Worm (Caenorhabditis elegans) whole organism, late embryonic: ENCODE results near the gene fem-1.

ENCODE experiments used
- C38D4.7 ChIP-seq: fragments of 200-800 bp; sonication (Bioruptor generic); optimal IDR thresholded peaks from 2 replicates; lab custom pipeline; 2018; ENCODE audit warnings: mild to moderate bottlenecking, missing genetic modification characterization, moderate library complexity, missing compliant biosample characterization
- F13H6.1 ChIP-seq: sonication (generic microtip); optimal IDR thresholded peaks from 2 replicates; lab custom pipeline; 2016; ENCODE audit warnings: missing genetic modification characterization, missing compliant biosample characterization
- K02D7.2 ChIP-seq: sonication (generic microtip); optimal IDR thresholded peaks from 2 replicates; lab custom pipeline; 2017; ENCODE audit warnings: mild to moderate bottlenecking, missing genetic modification characterization, missing compliant biosample characterization
- ahr-1 ChIP-seq: sonication (generic microtip); optimal IDR thresholded peaks from 2 replicates; lab custom pipeline; 2016; ENCODE audit warnings: missing genetic modification characterization, missing compliant biosample characterization
- ceh-2 ChIP-seq: sonication (generic microtip); optimal IDR thresholded peaks from 2 replicates; lab custom pipeline; 2016; ENCODE audit warnings: missing genotype, missing genetic modification characterization, missing compliant biosample characterization
- ceh-22 ChIP-seq: sonication (generic microtip); optimal IDR thresholded peaks from 2 replicates; lab custom pipeline; 2017; ENCODE audit warnings: missing biosample characterization, missing genetic modification characterization
- ceh-31 ChIP-seq: sonication (generic microtip); optimal IDR thresholded peaks from 2 replicates; lab custom pipeline; 2016; ENCODE audit warnings: missing genetic modification characterization, missing compliant biosample characterization
- ceh-34 ChIP-seq: sonication (generic microtip); optimal IDR thresholded peaks from 2 replicates; lab custom pipeline; 2016; ENCODE audit warnings: mild to moderate bottlenecking, missing genetic modification characterization, missing compliant biosample characterization
- ceh-45 ChIP-seq: fragments of 200-800 bp; sonication (Bioruptor generic); IDR thresholded peaks from 2 replicates; pipeline ENCODE4 v1.3.6; 2022; ENCODE audit warnings: missing genetic modification reagents, missing genetic modification characterization, missing compliant biosample characterization
- ceh-48 ChIP-seq: sonication (generic microtip); optimal IDR thresholded peaks from 2 replicates; lab custom pipeline; 2016; ENCODE audit warnings: missing genetic modification characterization, inconsistent platforms, missing compliant biosample characterization
- ceh-6 ChIP-seq: fragments of 200-800 bp; sonication (Bioruptor generic); optimal IDR thresholded peaks from 2 replicates; lab custom pipeline; 2018; ENCODE audit warnings: mild to moderate bottlenecking, missing genetic modification characterization, missing compliant biosample characterization
- che-1 ChIP-seq: sonication (generic microtip); optimal IDR thresholded peaks from 2 replicates; lab custom pipeline; 2016; ENCODE audit warnings: mild to moderate bottlenecking, missing genetic modification characterization, missing compliant biosample characterization
- dmd-4 ChIP-seq: sonication (generic microtip); optimal IDR thresholded peaks from 2 replicates; lab custom pipeline; 2016; ENCODE audit warnings: borderline replicate concordance, missing genetic modification characterization, missing compliant biosample characterization
- elt-2 ChIP-seq: sonication (generic microtip); optimal IDR thresholded peaks from 2 replicates; lab custom pipeline; 2016; ENCODE audit warnings: missing genetic modification reagents, missing genetic modification characterization, missing compliant biosample characterization
- ets-4 ChIP-seq: sonication (generic microtip); optimal IDR thresholded peaks from 2 replicates; lab custom pipeline; 2016; ENCODE audit warnings: missing genetic modification characterization, missing compliant biosample characterization
- fkh-10 ChIP-seq: fragments of 150-350 bp; optimal IDR thresholded peaks from 2 replicates; lab custom pipeline; 2014; ENCODE audit warnings: missing biosample characterization, missing genetic modification reagents, missing genetic modification characterization
- hlh-15 ChIP-seq: sonication (generic microtip); optimal IDR thresholded peaks from 2 replicates; lab custom pipeline; 2016; ENCODE audit warnings: missing genetic modification characterization, missing compliant biosample characterization
- hlh-30 ChIP-seq: sonication (generic microtip); optimal IDR thresholded peaks from 2 replicates; lab custom pipeline; 2017; ENCODE audit warnings: antibody characterized with exemption, missing genetic modification characterization, missing compliant biosample characterization; ENCODE audit not compliant: insufficient read depth
- lim-6 ChIP-seq: sonication (generic microtip); optimal IDR thresholded peaks from 2 replicates; lab custom pipeline; 2016; ENCODE audit warnings: missing genetic modification characterization, missing compliant biosample characterization
- mec-3 ChIP-seq: sonication (generic microtip); optimal IDR thresholded peaks from 2 replicates; lab custom pipeline; 2016; ENCODE audit warnings: borderline replicate concordance, missing genetic modification characterization, missing compliant biosample characterization
- nfya-1 ChIP-seq: sonication (generic microtip); optimal IDR thresholded peaks from 2 replicates; lab custom pipeline; 2017; ENCODE audit warnings: missing genetic modification characterization, mild to moderate bottlenecking, missing compliant biosample characterization, antibody characterized with exemption, moderate library complexity
- nhr-11 ChIP-seq: fragments of 150-350 bp; optimal IDR thresholded peaks from 2 replicates; lab custom pipeline; 2014; ENCODE audit warnings: missing biosample characterization, missing genetic modification characterization
- nhr-232 ChIP-seq: sonication (generic microtip); optimal IDR thresholded peaks from 2 replicates; lab custom pipeline; 2016; ENCODE audit warnings: missing genetic modification characterization, missing compliant biosample characterization
- npax-4 ChIP-seq: sonication (generic microtip); optimal IDR thresholded peaks from 2 replicates; lab custom pipeline; 2016; ENCODE audit warnings: missing genetic modification characterization, missing compliant biosample characterization
- odd-2 ChIP-seq: sonication (generic microtip); optimal IDR thresholded peaks from 2 replicates; lab custom pipeline; 2017; ENCODE audit warnings: antibody characterized with exemption, mild to moderate bottlenecking, missing genetic modification characterization, missing compliant biosample characterization
- pag-3 ChIP-seq: sonication (generic microtip); optimal IDR thresholded peaks from 2 replicates; lab custom pipeline; 2016; ENCODE audit warnings: missing compliant biosample characterization, missing genetic modification characterization, borderline replicate concordance
- pax-1 ChIP-seq: fragments of 150-350 bp; optimal IDR thresholded peaks from 2 replicates; lab custom pipeline; 2014; ENCODE audit warnings: missing biosample characterization, missing genetic modification characterization
- pha-2 ChIP-seq: sonication (generic microtip); optimal IDR thresholded peaks from 2 replicates; lab custom pipeline; 2017; ENCODE audit warnings: mild to moderate bottlenecking, missing genetic modification characterization, missing compliant biosample characterization
- pqm-1 ChIP-seq: sonication (generic microtip); optimal IDR thresholded peaks from 2 replicates; lab custom pipeline; 2016; ENCODE audit warnings: missing genetic modification characterization, missing compliant biosample characterization
- sdc-2 ChIP-seq: sonication (generic microtip); optimal IDR thresholded peaks from 2 replicates; lab custom pipeline; 2016; ENCODE audit warnings: missing genotype, missing genetic modification characterization, missing compliant biosample characterization
- tbx-2 ChIP-seq: sonication (generic microtip); optimal IDR thresholded peaks from 2 replicates; lab custom pipeline; 2016; ENCODE audit warnings: missing genetic modification characterization, missing compliant biosample characterization
- tbx-7 ChIP-seq: sonication (generic microtip); optimal IDR thresholded peaks from 2 replicates; lab custom pipeline; 2016; ENCODE audit warnings: missing genotype, missing genetic modification characterization, missing compliant biosample characterization
- unc-42 ChIP-seq: sonication (generic microtip); optimal IDR thresholded peaks from 2 replicates; lab custom pipeline; 2016; ENCODE audit warnings: missing genotype, missing genetic modification characterization, missing compliant biosample characterization
- ztf-16 ChIP-seq: sonication (generic microtip); optimal IDR thresholded peaks from 2 replicates; lab custom pipeline; 2017; ENCODE audit warnings: missing genetic modification characterization, missing compliant biosample characterization

fem-1 gene

ce11 chrIV:5537813-5538538, at the start of gene fem-1, which contains the start of gene drp-1:
TSS of gene fem-1 (minus strand) at chrIV:5537962.
TSS of gene drp-1 (plus strand) at chrIV:5538488.
- no peak for TF ChIP-seq odd-2
- TF ChIP-seq ceh-2 (tag; lab: Kevin White, UChicago): no peak
- no peak for TF ChIP-seq ceh-6 (GFP tag; lab: Kevin White, UChicago)
- TF ChIP-seq ceh-34: peak; percentile 21
- TF ChIP-seq hlh-30 (tag; lab: Kevin White, UChicago): peak; percentile 56
- TF ChIP-seq F13H6.1: no peak
- no peak for TF ChIP-seq tbx-7
- peak; percentile 12 for TF ChIP-seq hlh-15

- TF ChIP-seq pax-1 (no peak), pha-2 (tag; lab: Kevin White, UChicago) (no peak), elt-2 (tag; lab: Kevin White, UChicago) (peak; percentile 4)
Measured at ce11 chrIV:5586320-5586720, 48.6 kb upstream of the fem-1 start.

- no peak for TF ChIP-seq lim-6
- no peak for TF ChIP-seq ceh-48 (tag; lab: Kevin White, UChicago)
- TF ChIP-seq nhr-11 (tag; lab: Kevin White, UChicago): no peak
- no peak for TF ChIP-seq K02D7.2 (tag; lab: Kevin White, UChicago)
- TF ChIP-seq tbx-2 (tag; lab: Kevin White, UChicago): no peak
- TF ChIP-seq pag-3: no peak
- no peak for TF ChIP-seq odd-2
- no peak for TF ChIP-seq C38D4.7
Measured at ce11 chrIV:5584384-5584783, 46.6 kb upstream of the fem-1 start, which contains the start of gene fkh-7. TSS of gene fkh-7 (plus strand) at chrIV:5584684.

ce11 chrIV:5583184-5583583, 45.4 kb upstream of the fem-1 start:
- TF ChIP-seq ztf-16 (tag; lab: Kevin White, UChicago): no peak
- no peak for TF ChIP-seq ceh-45 (GFP tag; lab: Robert Waterston, UW)
- TF ChIP-seq ceh-22 (tag; lab: Kevin White, UChicago): no peak
- no peak for TF ChIP-seq unc-42 (tag; lab: Kevin White, UChicago)
- TF ChIP-seq pqm-1 (tag; lab: Kevin White, UChicago): no peak
- TF ChIP-seq che-1: no peak
- TF ChIP-seq nhr-232 (tag; lab: Kevin White, UChicago): no peak
- no peak for TF ChIP-seq dmd-4
- TF ChIP-seq nfya-1 (tag; lab: Kevin White, UChicago): no peak
- no peak for TF ChIP-seq mec-3 (tag; lab: Kevin White, UChicago)
- no peak for TF ChIP-seq C38D4.7
- no peak for TF ChIP-seq ceh-31 (tag; lab: Kevin White, UChicago)
- TF ChIP-seq npax-4 (tag; lab: Kevin White, UChicago): no peak
- no peak for TF ChIP-seq sdc-2 (tag; lab: Kevin White, UChicago)
- no peak for TF ChIP-seq ets-4
- TF ChIP-seq, all 69 proteins: peak for 0

- TF ChIP-seq nfya-1 (tag; lab: Kevin White, UChicago) (peak; percentile 92), che-1 (no peak), fkh-10 (GFP tag; lab: Kevin White, UChicago) (no peak), lim-6 (no peak), ahr-1 (tag; lab: Kevin White, UChicago) (no peak)
Measured at ce11 chrIV:5582760-5583159, 45.0 kb upstream of the fem-1 start.
